Worm (Caenorhabditis elegans) whole organism, L2 larva: ENCODE results near the gene btf-1.

Experiments used
- Y55F3AM.14 ChIP-seq: fragments of 200-800 bp; sonication (Bioruptor generic); optimal IDR thresholded peaks from 2 replicates; lab custom pipeline; 2018; ENCODE audit warnings: mild to moderate bottlenecking, missing genetic modification characterization, missing compliant biosample characterization
- lin-39 ChIP-seq: fragments of 150-350 bp; optimal IDR thresholded peaks from 2 replicates; lab custom pipeline; 2014; ENCODE audit warnings: missing biosample characterization, missing genetic modification reagents, missing genetic modification characterization
- snpc-4 ChIP-seq: fragments of 150-350 bp; optimal IDR thresholded peaks from 2 replicates; lab custom pipeline; 2014; ENCODE audit warnings: missing biosample characterization, missing genetic modification characterization

- TF ChIP-seq Y55F3AM.14 (GFP tag; lab: Kevin White, UChicago) (no peak), lin-39 (no peak), snpc-4 (no peak)
Measured at ce11 chrII:13164062-13164461, 35.9 kb upstream of the btf-1 start.
